Worm (Caenorhabditis elegans) whole organism, L4 larva: ENCODE data around the gene myrf-1.
A peak's percentile ranks its signal among the peaks of the same experiment; 100 is the strongest.

Experiments
- F26F4.8 ChIP-seq: fragments of 200-800 bp; sonication (Bioruptor generic); conservative IDR thresholded peaks from 2 replicates; pipeline ENCODE4 v1.3.6; 2022; ENCODE audit warnings: missing genetic modification characterization, missing compliant biosample characterization
- F37D6.2 ChIP-seq: sonication (generic microtip); optimal IDR thresholded peaks from 2 replicates; lab custom pipeline; 2016; ENCODE audit warnings: mild to moderate bottlenecking, missing genetic modification characterization, missing compliant biosample characterization
- F49E8.2 ChIP-seq: sonication (generic microtip); optimal IDR thresholded peaks from 2 replicates; lab custom pipeline; 2016; ENCODE audit warnings: missing compliant biosample characterization, mild to moderate bottlenecking, missing genetic modification characterization, borderline replicate concordance
- R02D3.7 ChIP-seq: fragments of 150-350 bp; sonication (generic microtip); optimal IDR thresholded peaks from 3 replicates; lab custom pipeline; 2014; ENCODE audit warnings: missing biosample characterization, missing genetic modification characterization
- T26A8.4 ChIP-seq: fragments of 200-800 bp; sonication (Bioruptor generic); IDR thresholded peaks from 2 replicates; pipeline ENCODE4 v1.3.6; 2022; ENCODE audit warnings: missing genetic modification characterization, missing compliant biosample characterization
- Y5F2A.4 ChIP-seq: fragments of 200-800 bp; sonication (Bioruptor generic); optimal IDR thresholded peaks from 2 replicates; lab custom pipeline; 2018; ENCODE audit warnings: mild to moderate bottlenecking, missing genetic modification characterization, missing compliant biosample characterization
- Y75B8A.6 ChIP-seq: fragments of 200-800 bp; sonication (Bioruptor generic); IDR thresholded peaks from 2 replicates; pipeline ENCODE4 v1.3.6; 2022; ENCODE audit warnings: missing genetic modification reagents, missing genetic modification characterization, missing compliant biosample characterization
- ama-1 ChIP-seq: fragments of 150-350 bp; optimal IDR thresholded peaks from 2 replicates; lab custom pipeline; 2014; ENCODE audit warnings: inconsistent platforms, mixed read lengths
- attf-4 ChIP-seq: sonication (generic microtip); optimal IDR thresholded peaks from 3 replicates; lab custom pipeline; 2017; ENCODE audit warnings: missing biosample characterization, missing genetic modification characterization
- ceh-20 ChIP-seq: fragments of 200-800 bp; sonication (Bioruptor generic); IDR thresholded peaks from 2 replicates; pipeline ENCODE4 v1.3.6; 2022; ENCODE audit warnings: missing genetic modification reagents, missing genetic modification characterization, missing compliant biosample characterization
- ceh-44 ChIP-seq: fragments of 200-800 bp; sonication (Bioruptor generic); IDR thresholded peaks from 2 replicates; pipeline ENCODE4 v1.3.6; 2022; ENCODE audit warnings: missing genetic modification reagents, missing genetic modification characterization, missing compliant biosample characterization
- ceh-62 ChIP-seq: sonication (generic microtip); optimal IDR thresholded peaks from 2 replicates; lab custom pipeline; 2017; ENCODE audit warnings: missing biosample characterization, missing genetic modification characterization
- daf-12 ChIP-seq: fragments of 150-350 bp; optimal IDR thresholded peaks from 2 replicates; lab custom pipeline; 2014; ENCODE audit warnings: missing biosample characterization, missing genetic modification reagents, missing genetic modification characterization
- daf-19 ChIP-seq: fragments of 200-800 bp; sonication (Bioruptor generic); conservative IDR thresholded peaks from 2 replicates; pipeline ENCODE4 v1.3.6; 2022; ENCODE audit warnings: missing genetic modification characterization, missing compliant biosample characterization
- dmd-6 ChIP-seq: fragments of 200-800 bp; sonication (Bioruptor generic); IDR thresholded peaks from 2 replicates; pipeline ENCODE4 v1.3.6; 2022; ENCODE audit warnings: missing genetic modification reagents, missing genetic modification characterization, missing compliant biosample characterization
- dmd-8 ChIP-seq: fragments of 200-800 bp; sonication (Bioruptor generic); IDR thresholded peaks from 2 replicates; pipeline ENCODE4 v1.3.6; 2022; ENCODE audit warnings: missing genetic modification characterization, missing compliant biosample characterization
- dpl-1 ChIP-seq: fragments of 150-350 bp; optimal IDR thresholded peaks from 2 replicates; lab custom pipeline; 2014; ENCODE audit warnings: missing biosample characterization, missing genetic modification reagents, missing genetic modification characterization
- duxl-1 ChIP-seq: sonication (generic microtip); optimal IDR thresholded peaks from 2 replicates; lab custom pipeline; 2016; ENCODE audit warnings: mild to moderate bottlenecking, missing genetic modification characterization, moderate library complexity, missing compliant biosample characterization; ENCODE audit not compliant: poor library complexity
- fos-1 ChIP-seq: fragments of 150-350 bp; optimal IDR thresholded peaks from 2 replicates; lab custom pipeline; 2014; ENCODE audit warnings: missing biosample characterization, missing genetic modification characterization
- hlh-11 ChIP-seq: fragments of 200-800 bp; sonication (Bioruptor generic); optimal IDR thresholded peaks from 2 replicates; lab custom pipeline; 2018; ENCODE audit warnings: mild to moderate bottlenecking, missing genetic modification characterization, missing compliant biosample characterization
- hlh-30 ChIP-seq: sonication (generic microtip); optimal IDR thresholded peaks from 2 replicates; lab custom pipeline; 2017; ENCODE audit warnings: antibody characterized with exemption, mild to moderate bottlenecking, missing genetic modification characterization, missing compliant biosample characterization; ENCODE audit not compliant: insufficient read depth
- jun-1 ChIP-seq: fragments of 150-350 bp; optimal IDR thresholded peaks from 2 replicates; lab custom pipeline; 2014; ENCODE audit warnings: missing biosample characterization, missing genetic modification reagents, missing genetic modification characterization
- madf-5 ChIP-seq, 2 experiments: fragments of 200-800 bp; sonication (Bioruptor generic); IDR thresholded peaks; 2 replicates each; pipeline ENCODE4 v1.3.6; 2022; ENCODE audit warnings: missing compliant biosample characterization in 2 of 2, missing genetic modification characterization in 2 of 2
- mdl-1 ChIP-seq, 2 experiments: fragments of 150-350 bp in 1 of 2; sonication (generic microtip) in 1 of 2; optimal IDR thresholded peaks; 2 replicates each; lab custom pipeline; 2014 to 2017; ENCODE audit warnings: missing biosample characterization in 2 of 2, missing genetic modification characterization in 2 of 2
- mdt-29 ChIP-seq: fragments of 200-800 bp; sonication (Bioruptor generic); IDR thresholded peaks from 2 replicates; pipeline ENCODE4 v1.3.6; 2022; ENCODE audit warnings: missing genetic modification reagents, missing genetic modification characterization, missing compliant biosample characterization
- mep-1 ChIP-seq: fragments of 150-350 bp; sonication (generic microtip); optimal IDR thresholded peaks from 3 replicates; lab custom pipeline; 2014; ENCODE audit warnings: missing biosample characterization, missing genetic modification characterization
- mes-2 ChIP-seq: sonication (generic microtip); optimal IDR thresholded peaks from 2 replicates; lab custom pipeline; 2016; ENCODE audit warnings: missing genotype, mild to moderate bottlenecking, missing genetic modification characterization, missing compliant biosample characterization; ENCODE audit not compliant: poor library complexity, severe bottlenecking
- mxl-2 ChIP-seq: fragments of 200-800 bp; sonication (Bioruptor generic); conservative IDR thresholded peaks from 2 replicates; pipeline ENCODE4 v1.3.6; 2022; ENCODE audit warnings: missing genetic modification reagents, missing genetic modification characterization, missing compliant biosample characterization
- nhr-11 ChIP-seq: fragments of 150-350 bp; optimal IDR thresholded peaks from 2 replicates; lab custom pipeline; 2014; ENCODE audit warnings: missing biosample characterization, missing genetic modification characterization
- nhr-111 ChIP-seq: fragments of 200-800 bp; sonication (Bioruptor generic); optimal IDR thresholded peaks from 2 replicates; lab custom pipeline; 2018; ENCODE audit warnings: mild to moderate bottlenecking, missing genetic modification characterization, missing compliant biosample characterization
- nhr-28 ChIP-seq: fragments of 150-350 bp; optimal IDR thresholded peaks from 2 replicates; lab custom pipeline; 2014; ENCODE audit warnings: missing biosample characterization, missing genetic modification characterization
- nhr-42 ChIP-seq: fragments of 200-800 bp; sonication (Bioruptor generic); IDR thresholded peaks from 2 replicates; pipeline ENCODE4 v1.3.6; 2022; ENCODE audit warnings: missing genetic modification characterization, missing compliant biosample characterization
- nhr-48 ChIP-seq: sonication (generic microtip); optimal IDR thresholded peaks from 2 replicates; lab custom pipeline; 2016; ENCODE audit warnings: mild to moderate bottlenecking, missing genetic modification characterization, missing compliant biosample characterization
- nhr-6 ChIP-seq: fragments of 150-350 bp; optimal IDR thresholded peaks from 2 replicates; lab custom pipeline; 2014; ENCODE audit warnings: missing biosample characterization, missing genetic modification characterization
- nhr-77 ChIP-seq: fragments of 150-350 bp; optimal IDR thresholded peaks from 2 replicates; lab custom pipeline; 2014; ENCODE audit warnings: missing biosample characterization, missing genetic modification characterization
- pqm-1 ChIP-seq: sonication (generic microtip); optimal IDR thresholded peaks from 2 replicates; lab custom pipeline; 2017; ENCODE audit warnings: missing biosample characterization, missing genetic modification characterization
- set-16 ChIP-seq: fragments of 200-800 bp; sonication (Bioruptor generic); IDR thresholded peaks from 2 replicates; pipeline ENCODE4 v1.3.6; 2022; ENCODE audit warnings: missing genetic modification reagents, missing genetic modification characterization, missing compliant biosample characterization
- snpc-4 ChIP-seq: fragments of 150-350 bp; optimal IDR thresholded peaks from 2 replicates; lab custom pipeline; 2014; ENCODE audit warnings: missing biosample characterization, missing genetic modification characterization
- spr-1 ChIP-seq: sonication (generic microtip); optimal IDR thresholded peaks from 2 replicates; lab custom pipeline; 2016; ENCODE audit warnings: mild to moderate bottlenecking, missing genetic modification characterization, missing compliant biosample characterization
- tag-97 ChIP-seq: fragments of 200-800 bp; sonication (Bioruptor generic); IDR thresholded peaks from 2 replicates; pipeline ENCODE4 v1.3.6; 2022; ENCODE audit warnings: missing genetic modification characterization, missing compliant biosample characterization
- tra-1 ChIP-seq: fragments of 200-800 bp; sonication (Bioruptor generic); IDR thresholded peaks from 2 replicates; pipeline ENCODE4 v1.3.6; 2022; ENCODE audit warnings: missing genetic modification reagents, missing genetic modification characterization, missing compliant biosample characterization
- unc-62 ChIP-seq, 3 experiments: fragments of 150-350 bp in 1 of 3; sonication (generic microtip); optimal IDR thresholded peaks in 2 of 3; peaks in 1 of 3; 1 replicate in 1 of 3; 2 replicates in 2 of 3; lab custom pipeline; 2014 to 2017; ENCODE audit warnings: missing biosample characterization in 3 of 3, missing genetic modification characterization in 3 of 3, missing genetic modification reagents in 3 of 3, missing genotype in 1 of 3
- zag-1 ChIP-seq: fragments of 150-350 bp; optimal IDR thresholded peaks from 2 replicates; lab custom pipeline; 2014; ENCODE audit warnings: missing biosample characterization, missing genetic modification characterization
- zfp-2 ChIP-seq: sonication (generic microtip); optimal IDR thresholded peaks from 2 replicates; lab custom pipeline; 2016; ENCODE audit warnings: mild to moderate bottlenecking, missing genetic modification characterization, missing compliant biosample characterization
- zfp-3 ChIP-seq: fragments of 200-800 bp; sonication (Bioruptor generic); conservative IDR thresholded peaks from 2 replicates; pipeline ENCODE4 v1.3.6; 2022; ENCODE audit warnings: missing genetic modification reagents, missing genetic modification characterization, missing compliant biosample characterization
- zip-11 ChIP-seq: fragments of 200-800 bp; sonication (Bioruptor generic); IDR thresholded peaks from 2 replicates; pipeline ENCODE4 v1.3.6; 2022; ENCODE audit warnings: missing genetic modification characterization, missing compliant biosample characterization
- zip-2 ChIP-seq: fragments of 150-350 bp; optimal IDR thresholded peaks from 2 replicates; lab custom pipeline; 2014; ENCODE audit warnings: missing biosample characterization, missing genetic modification characterization
- ztf-11 ChIP-seq: fragments of 150-350 bp; optimal IDR thresholded peaks from 2 replicates; lab custom pipeline; 2014; ENCODE audit warnings: missing biosample characterization, missing genetic modification characterization

myrf-1 gene

DNA sequence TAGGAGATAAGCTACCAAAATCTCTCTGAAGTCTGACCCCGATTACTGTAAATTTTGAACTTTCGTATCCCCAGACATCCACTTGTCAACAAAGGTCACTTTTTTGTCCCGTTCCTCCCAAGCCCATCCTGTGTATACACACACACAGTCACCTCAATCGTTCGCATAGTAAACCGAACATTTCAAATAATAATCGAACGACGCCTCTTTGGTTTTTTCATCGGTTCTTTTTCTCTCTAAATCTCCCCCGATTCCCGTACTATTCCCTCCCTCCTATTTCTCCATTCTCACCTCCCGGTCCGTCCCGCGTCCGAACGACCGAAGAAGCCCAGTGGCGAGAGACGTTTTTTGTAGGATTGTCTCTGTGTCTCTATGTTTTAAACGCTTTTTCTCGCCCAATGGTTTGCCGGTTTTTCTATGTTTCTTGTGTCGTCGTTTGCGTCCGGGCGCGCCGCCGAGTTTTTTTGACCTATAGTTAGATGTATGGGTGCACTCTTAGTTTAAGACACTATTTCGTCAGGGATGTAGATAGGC is 26.9 kb upstream of the myrf-1 start (continued):
- TF ChIP-seq madf-5 (GFP tag; IDR thresholded peaks at IDR 0.05; lab: Robert Waterston, UW), result no peak
- TF ChIP-seq zfp-2 (tag; lab: Kevin White, UChicago), result no peak
- TF ChIP-seq nhr-48 (tag; lab: Kevin White, UChicago), result peak; percentile 74
- TF ChIP-seq ceh-20 (GFP tag; lab: Robert Waterston, UW), result peak; percentile 32; the same call in 1 of the 2 replicates
- TF ChIP-seq hlh-30 (tag; lab: Kevin White, UChicago), result peak; percentile 4
- TF ChIP-seq mdl-1 (tag; optimal IDR thresholded peaks at IDR 0.05; lab: Kevin White, UChicago), result peak in 1 of 2 experiments; percentile 58
- no peak; the same call in 1 of the 2 replicates for TF ChIP-seq T26A8.4
- peak; percentile 33 for TF ChIP-seq nhr-6 (tag; lab: Kevin White, UChicago)
- peak; percentile 34 for TF ChIP-seq mep-1 (tag; lab: Kevin White, UChicago)
- TF ChIP-seq nhr-11 (tag; lab: Kevin White, UChicago), result no peak

DNA sequence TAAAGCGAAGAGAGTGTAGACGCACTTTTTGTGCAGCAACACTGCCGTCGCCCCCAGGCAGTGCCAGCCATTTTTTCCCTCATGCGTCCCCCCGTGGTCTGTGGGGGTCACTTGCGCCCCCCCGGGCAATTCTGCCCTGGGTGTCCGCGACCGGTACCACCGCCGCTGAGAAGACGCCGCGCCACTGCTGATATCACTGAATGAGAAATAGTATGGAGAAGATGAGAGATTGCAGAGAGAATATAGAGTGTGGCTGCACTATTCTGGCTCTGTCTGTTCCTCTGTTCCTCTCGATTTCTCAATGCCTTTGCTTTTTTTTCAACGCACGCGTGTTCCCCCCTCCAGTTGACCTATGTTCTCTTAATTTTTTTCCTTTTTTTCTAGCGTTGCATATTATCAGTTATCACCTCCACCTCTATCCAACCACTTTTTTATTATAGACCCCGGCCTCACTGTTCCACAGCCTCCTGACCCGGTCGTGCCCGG is 25.4 kb upstream of the myrf-1 start, which contains the start of gene mab-10:
mab-10 (plus strand) TSS at position 436 of the 486 bp plus-strand sequence.
- TF ChIP-seq daf-19 (no peak), pqm-1 (peak; percentile 15), ceh-20 (GFP tag; lab: Robert Waterston, UW) (peak; percentile 46; the same call in 1 of the 2 replicates), fos-1 (tag; lab: Kevin White, UChicago) (no peak), nhr-111 (GFP tag; lab: Kevin White, UChicago) (no peak), attf-4 (tag; lab: Kevin White, UChicago) (no peak), ztf-11 (tag; lab: Kevin White, UChicago) (no peak), ceh-62 (tag; lab: Kevin White, UChicago) (no peak), madf-5 (GFP tag; IDR thresholded peaks at IDR 0.05; lab: Robert Waterston, UW) (0 out of 4 replicates have a peak, but pooled peaks of 1 of the 2 experiments have one; percentile 25), mes-2 (tag; lab: Kevin White, UChicago) (peak; percentile 55), mdt-29 (GFP tag; lab: Robert Waterston, UW) (no peak), daf-12 (tag; lab: Kevin White, UChicago) (no peak), ama-1 (lab: Kevin White, UChicago) (no peak), unc-62 (GFP tag; optimal IDR thresholded peaks at IDR 0.05 in 1 of 2; lab: Kevin White, UChicago) (no peak), unc-62 (tag; optimal IDR thresholded peaks at IDR 0.05; lab: Kevin White, UChicago) (no peak), F26F4.8 (no peak), zfp-3 (GFP tag; lab: Robert Waterston, UW) (no peak), dpl-1 (GFP tag; lab: Kevin White, UChicago) (no peak), R02D3.7 (tag; lab: Kevin White, UChicago) (no peak), dmd-6 (peak; percentile 44), Y75B8A.6 (GFP tag; lab: Robert Waterston, UW) (no peak), mep-1 (tag; lab: Kevin White, UChicago) (peak; percentile 64), spr-1 (tag; lab: Kevin White, UChicago) (no peak), dmd-8 (GFP tag; lab: Robert Waterston, UW) (no peak), zag-1 (tag; lab: Kevin White, UChicago) (no peak), nhr-42 (GFP tag; lab: Robert Waterston, UW) (no peak), ceh-44 (GFP tag; lab: Robert Waterston, UW) (no peak), F49E8.2 (tag; lab: Kevin White, UChicago) (no peak), tra-1 (GFP tag; lab: Robert Waterston, UW) (no peak), nhr-28 (tag; lab: Kevin White, UChicago) (peak; percentile 64), nhr-6 (tag; lab: Kevin White, UChicago) (peak; percentile 46), Y5F2A.4 (GFP tag; lab: Kevin White, UChicago) (no peak), nhr-77 (tag; lab: Kevin White, UChicago) (no peak), F37D6.2 (tag; lab: Kevin White, UChicago) (peak; percentile 17), mxl-2 (GFP tag; lab: Robert Waterston, UW) (no peak), zip-2 (no peak), set-16 (GFP tag; lab: Robert Waterston, UW) (peak; percentile 98), hlh-11 (tag; lab: Kevin White, UChicago) (peak; percentile 90), duxl-1 (peak; percentile 20), snpc-4 (tag; lab: Kevin White, UChicago) (no peak), zip-11 (GFP tag; lab: Robert Waterston, UW) (no peak), jun-1 (tag; lab: Kevin White, UChicago) (no peak), nhr-11 (tag; lab: Kevin White, UChicago) (peak; percentile 37), T26A8.4 (0 out of 2 replicates have a peak, but pooled peaks have one; percentile 47), tag-97 (no peak)
